Worm (Caenorhabditis elegans): ENCODE data around the gene T01D1.5.

The T01D1.5 gene

DNA sequence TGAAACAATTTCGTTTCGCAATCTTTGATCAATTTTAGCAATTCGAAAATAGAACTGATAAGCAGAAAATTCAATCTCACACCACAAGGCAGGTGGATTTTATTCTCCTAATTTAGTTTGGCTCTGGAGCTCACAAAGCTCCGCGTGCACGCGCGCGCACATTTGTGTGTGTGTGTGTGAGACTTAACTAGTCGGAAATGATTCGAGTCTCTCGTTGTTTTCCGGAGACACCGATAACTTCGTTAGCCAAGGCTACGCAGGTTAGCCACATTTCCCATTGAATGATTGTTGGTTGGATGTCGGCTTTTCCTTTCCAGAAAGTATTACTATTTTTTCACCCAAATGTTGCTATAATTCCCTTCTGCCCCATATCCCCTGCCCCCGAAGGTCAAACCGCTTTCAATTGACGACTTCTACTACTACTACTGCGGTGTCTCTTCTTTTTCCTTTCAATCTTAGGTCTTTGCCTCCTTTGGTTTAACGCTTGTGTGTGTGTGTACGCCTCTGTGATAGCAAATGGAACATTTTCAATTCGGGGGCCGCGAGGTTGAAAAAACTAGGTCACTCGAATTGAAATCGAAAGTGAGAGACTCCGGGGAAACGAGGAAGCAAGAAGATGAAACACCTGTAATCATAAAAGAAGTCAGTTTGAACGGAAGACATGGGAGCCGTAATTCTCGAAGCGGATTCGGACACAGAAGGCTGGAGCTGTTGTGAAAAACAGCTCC, 30.7 kb downstream of the T01D1.5 start:
- TF ChIP-seq scrt-1 (GFP tag; IDR thresholded peaks at IDR 0.05), result no peak
- no peak for TF ChIP-seq flt-1 (GFP tag; IDR thresholded peaks at IDR 0.05)
- no peak for TF ChIP-seq ets-7 (tag; optimal IDR thresholded peaks at IDR 0.05)
- TF ChIP-seq tbx-37 (GFP tag; conservative IDR thresholded peaks at IDR 0.05), result no peak
- no peak for TF ChIP-seq F13C5.2 (tag; optimal IDR thresholded peaks at IDR 0.05)
- TF ChIP-seq ceh-13 (GFP tag; optimal IDR thresholded peaks at IDR 0.05), result no peak
- TF ChIP-seq ceh-36 (tag; optimal IDR thresholded peaks at IDR 0.05), result no peak
- TF ChIP-seq sea-1 (GFP tag; conservative IDR thresholded peaks at IDR 0.05), result no peak
- TF ChIP-seq pes-1 (GFP tag; IDR thresholded peaks at IDR 0.05), result no peak
- TF ChIP-seq hmg-4 (GFP tag; optimal IDR thresholded peaks at IDR 0.05), result no peak
- no peak for TF ChIP-seq hmbx-1 (tag; optimal IDR thresholded peaks at IDR 0.05)
- TF ChIP-seq B0310.2 (tag; optimal IDR thresholded peaks at IDR 0.05), result no peak

DNA sequence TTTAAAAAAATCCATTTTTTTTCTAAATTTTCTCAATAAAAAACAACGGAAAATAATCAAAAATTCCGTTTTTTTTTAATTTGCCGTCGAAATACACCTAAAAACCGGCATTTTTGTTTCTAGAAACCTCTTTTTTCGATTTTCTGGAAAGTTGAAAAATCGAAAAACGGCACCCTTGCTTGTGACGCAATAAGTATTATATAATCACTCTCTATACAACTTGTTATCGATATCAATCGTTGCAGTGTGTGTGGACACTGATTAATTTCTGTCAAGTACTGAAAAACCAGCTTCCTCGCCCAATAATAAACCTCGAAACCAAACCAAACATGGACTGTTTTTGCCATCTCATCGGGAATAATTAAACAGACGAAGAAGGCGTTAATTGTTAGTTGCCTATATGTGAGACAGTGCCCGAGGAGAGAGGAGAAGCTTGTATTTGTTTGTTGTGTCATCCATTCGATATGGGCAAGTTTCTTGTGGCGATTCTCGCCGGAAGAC, 31.8 kb downstream of the T01D1.5 start:
- TF ChIP-seq F13C5.2 (tag; optimal IDR thresholded peaks at IDR 0.05) (no peak), ceh-13 (GFP tag; optimal IDR thresholded peaks at IDR 0.05) (no peak), ama-1 (optimal IDR thresholded peaks at IDR 0.05) (no peak), hnd-1 (tag; optimal IDR thresholded peaks at IDR 0.05) (no peak), scrt-1 (GFP tag; IDR thresholded peaks at IDR 0.05) (no peak), hmbx-1 (tag; optimal IDR thresholded peaks at IDR 0.05) (no peak), hmg-4 (GFP tag; optimal IDR thresholded peaks at IDR 0.05) (no peak), B0310.2 (tag; optimal IDR thresholded peaks at IDR 0.05) (no peak), sea-1 (GFP tag; conservative IDR thresholded peaks at IDR 0.05) (no peak), ceh-36 (tag; optimal IDR thresholded peaks at IDR 0.05) (no peak)

DNA sequence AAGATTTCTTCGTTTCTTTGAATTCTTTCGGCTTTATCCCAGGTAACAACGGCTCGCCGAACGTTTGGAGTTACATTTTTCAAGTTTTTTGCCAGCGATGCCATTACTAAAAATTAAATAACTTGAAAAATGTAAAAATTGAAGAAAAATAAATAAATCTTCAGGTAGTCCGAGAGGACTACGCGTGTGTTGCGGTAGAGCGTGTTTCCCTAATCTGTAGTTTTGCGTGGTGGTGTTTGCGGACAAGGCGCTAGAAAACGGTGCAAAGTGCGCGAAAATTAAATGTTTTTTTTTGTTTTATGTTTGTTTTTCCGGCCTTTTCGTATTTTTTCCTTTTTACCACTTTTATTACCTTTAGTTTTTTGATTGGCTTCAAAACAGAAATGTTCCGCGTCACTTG, 33.0 kb downstream of the T01D1.5 start, which contains the start of gene mrpl-28:
TSS of gene mrpl-28 (minus strand) at position 106 of the 400 bp plus-strand sequence.
- TF ChIP-seq pes-1 (GFP tag; IDR thresholded peaks at IDR 0.05) (no peak), F13C5.2 (tag; optimal IDR thresholded peaks at IDR 0.05) (peak; percentile 66), aly-1 (tag; optimal IDR thresholded peaks at IDR 0.05) (no peak), B0310.2 (tag; optimal IDR thresholded peaks at IDR 0.05) (no peak), hmg-4 (GFP tag; optimal IDR thresholded peaks at IDR 0.05) (no peak), ceh-13 (GFP tag; optimal IDR thresholded peaks at IDR 0.05) (no peak), ets-7 (tag; optimal IDR thresholded peaks at IDR 0.05) (no peak), ama-1 (optimal IDR thresholded peaks at IDR 0.05) (no peak), scrt-1 (GFP tag; IDR thresholded peaks at IDR 0.05) (0 out of 2 replicates have a peak, but pooled peaks have one; percentile 15), tbx-37 (GFP tag; conservative IDR thresholded peaks at IDR 0.05) (no peak), sea-1 (GFP tag; conservative IDR thresholded peaks at IDR 0.05) (0 out of 2 replicates have a peak, but pooled peaks have one; percentile 42), flt-1 (GFP tag; IDR thresholded peaks at IDR 0.05) (no peak), hnd-1 (tag; optimal IDR thresholded peaks at IDR 0.05) (no peak), tra-4 (tag; optimal IDR thresholded peaks at IDR 0.05) (no peak), tbx-11 (GFP tag; IDR thresholded peaks at IDR 0.05) (no peak), hmbx-1 (tag; optimal IDR thresholded peaks at IDR 0.05) (no peak), ceh-36 (tag; optimal IDR thresholded peaks at IDR 0.05) (no peak)

DNA sequence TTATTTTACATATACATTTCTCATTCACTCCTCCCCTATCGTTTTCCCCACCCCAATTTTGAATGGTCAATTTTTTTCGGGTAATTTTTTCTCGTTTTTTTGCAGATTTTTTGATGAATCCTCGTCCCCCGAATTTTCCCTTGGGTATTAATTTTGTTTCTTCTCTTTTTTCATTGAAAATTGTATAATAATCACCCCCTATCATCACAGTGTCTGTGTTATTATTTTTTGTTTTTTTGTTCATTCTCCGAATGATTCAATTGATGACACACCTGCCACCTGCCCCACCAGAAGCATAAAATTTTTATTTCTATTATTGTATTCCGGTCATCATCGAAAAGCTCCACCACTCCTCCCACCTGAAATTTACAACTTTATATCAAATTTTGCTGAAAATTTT, 36.6 kb downstream of the T01D1.5 start, which contains the start of gene T25D3.3:
TSS of gene T25D3.3 (plus strand) at position 301 of the 400 bp plus-strand sequence.
- TF ChIP-seq tbx-11 (GFP tag; IDR thresholded peaks at IDR 0.05) (no peak), ceh-36 (tag; optimal IDR thresholded peaks at IDR 0.05) (no peak), F13C5.2 (tag; optimal IDR thresholded peaks at IDR 0.05) (no peak), hnd-1 (tag; optimal IDR thresholded peaks at IDR 0.05) (no peak), ama-1 (optimal IDR thresholded peaks at IDR 0.05) (no peak), sea-1 (GFP tag; conservative IDR thresholded peaks at IDR 0.05) (no peak), flt-1 (GFP tag; IDR thresholded peaks at IDR 0.05) (no peak), hmbx-1 (tag; optimal IDR thresholded peaks at IDR 0.05) (no peak), B0310.2 (tag; optimal IDR thresholded peaks at IDR 0.05) (no peak), tbx-37 (GFP tag; conservative IDR thresholded peaks at IDR 0.05) (no peak), pes-1 (GFP tag; IDR thresholded peaks at IDR 0.05) (no peak), scrt-1 (GFP tag; IDR thresholded peaks at IDR 0.05) (no peak), ets-7 (tag; optimal IDR thresholded peaks at IDR 0.05) (no peak), ceh-13 (GFP tag; optimal IDR thresholded peaks at IDR 0.05) (no peak), hmg-4 (GFP tag; optimal IDR thresholded peaks at IDR 0.05) (no peak), tra-4 (tag; optimal IDR thresholded peaks at IDR 0.05) (no peak), aly-1 (tag; optimal IDR thresholded peaks at IDR 0.05) (no peak)

DNA sequence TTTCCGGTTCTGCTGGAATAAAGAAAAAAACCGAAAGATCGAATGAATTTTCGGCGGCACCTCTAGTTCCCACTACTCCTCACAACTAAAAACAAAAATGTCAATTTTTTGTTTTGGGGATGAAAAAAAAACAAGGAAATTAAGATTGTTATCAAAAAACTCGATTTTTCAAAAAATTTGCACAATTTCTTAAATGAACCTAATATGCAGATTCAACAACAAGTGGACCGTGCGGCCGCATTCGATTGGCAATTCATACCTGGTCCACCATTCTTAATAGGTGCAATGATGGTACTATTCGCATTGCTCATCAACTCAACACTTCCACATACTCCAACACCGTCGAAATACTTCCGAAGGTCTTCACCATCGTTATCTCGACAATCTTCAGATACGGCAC, 37.4 kb downstream of the T01D1.5 start:
- TF ChIP-seq ceh-36 (tag; optimal IDR thresholded peaks at IDR 0.05), result no peak

DNA sequence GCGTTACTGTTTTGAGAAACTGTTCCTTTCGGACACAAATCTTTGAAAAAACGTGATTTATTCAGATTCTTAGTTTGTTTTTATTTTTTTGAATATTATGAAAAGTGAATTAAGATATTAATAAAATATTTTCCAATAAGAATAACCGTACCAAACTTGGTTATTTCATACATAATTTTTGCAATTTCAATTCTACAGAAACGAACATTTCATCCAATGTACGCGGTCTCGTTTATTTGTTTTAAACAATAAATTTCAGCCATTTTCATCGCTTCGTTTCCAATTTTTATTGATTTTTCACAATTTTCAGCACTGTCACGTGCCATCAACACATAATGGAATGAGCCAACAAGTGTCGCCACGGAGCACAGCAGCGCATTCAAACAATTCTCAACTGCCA, 41.9 kb downstream of the T01D1.5 start, which contains the start of gene T25D3.4:
TSS of gene T25D3.4 (plus strand) at position 301 of the 400 bp plus-strand sequence.
- no peak for TF ChIP-seq sea-1 (GFP tag; conservative IDR thresholded peaks at IDR 0.05)
- TF ChIP-seq hmg-4 (GFP tag; optimal IDR thresholded peaks at IDR 0.05), result no peak
- no peak for TF ChIP-seq ama-1 (optimal IDR thresholded peaks at IDR 0.05)
- TF ChIP-seq tra-4 (tag; optimal IDR thresholded peaks at IDR 0.05), result no peak

Data from whole organism, early embryonic.